Worm (Caenorhabditis elegans) whole organism, midembryonic: ENCODE measurements around the gene spr-3.

ENCODE experiments used
- T22C8.4 ChIP-seq: fragments of 200-800 bp; sonication (Bioruptor generic); IDR thresholded peaks from 2 replicates; pipeline ENCODE4 v1.3.6; 2022; ENCODE audit warnings: missing genetic modification characterization, missing compliant biosample characterization
- cog-1 ChIP-seq: sonication (generic microtip); optimal IDR thresholded peaks from 2 replicates; lab custom pipeline; 2016; ENCODE audit warnings: missing genetic modification characterization, missing compliant biosample characterization
- flt-1 ChIP-seq: fragments of 200-800 bp; sonication (Bioruptor generic); IDR thresholded peaks from 2 replicates; pipeline ENCODE4 v1.3.6; 2022; ENCODE audit warnings: missing genetic modification characterization, missing compliant biosample characterization
- klf-2 ChIP-seq: fragments of 200-800 bp; sonication (Bioruptor generic); conservative IDR thresholded peaks from 2 replicates; pipeline ENCODE4 v1.3.6; 2022; ENCODE audit warnings: missing genetic modification reagents, missing genetic modification characterization, missing compliant biosample characterization
- med-1 ChIP-seq: sonication (generic microtip); optimal IDR thresholded peaks from 2 replicates; lab custom pipeline; 2017; ENCODE audit warnings: missing genetic modification characterization, mild to moderate bottlenecking, missing compliant biosample characterization, antibody characterized with exemption, missing genetic modification reagents; ENCODE audit not compliant: insufficient read depth
- ztf-23 ChIP-seq: fragments of 200-800 bp; sonication (Bioruptor generic); IDR thresholded peaks from 2 replicates; pipeline ENCODE4 v1.3.6; 2022; ENCODE audit warnings: missing genetic modification reagents, missing genetic modification characterization, missing compliant biosample characterization

- TF ChIP-seq T22C8.4 (GFP tag; lab: Robert Waterston, UW): no peak
- TF ChIP-seq klf-2 (GFP tag; lab: Robert Waterston, UW): no peak
- no peak for TF ChIP-seq flt-1 (GFP tag; lab: Robert Waterston, UW)
- TF ChIP-seq med-1 (GFP tag; lab: Kevin White, UChicago): no peak
- no peak for TF ChIP-seq ztf-23 (GFP tag; lab: Robert Waterston, UW)
- no peak for TF ChIP-seq cog-1 (tag; lab: Kevin White, UChicago)
These were observed 6.7 kb upstream of the spr-3 start for ce11 chrX:4507122-4507681.
